Worm (Caenorhabditis elegans) whole organism, mixed stage, embryonic: ENCODE measurements around the gene mai-2.

Experiments
- mls-2 ChIP-seq: sonication (generic microtip); optimal IDR thresholded peaks from 2 replicates; lab custom pipeline; 2016; ENCODE audit warnings: mild to moderate bottlenecking, missing genetic modification characterization, moderate library complexity, missing compliant biosample characterization
- nhr-237 ChIP-seq: fragments of 150-350 bp; optimal IDR thresholded peaks from 2 replicates; lab custom pipeline; 2014; ENCODE audit warnings: missing biosample characterization, missing genetic modification characterization
- nhr-76 ChIP-seq: sonication (generic microtip); optimal IDR thresholded peaks from 2 replicates; lab custom pipeline; 2017; ENCODE audit warnings: missing biosample characterization, missing genetic modification characterization
- unc-39 ChIP-seq: fragments of 150-350 bp; optimal IDR thresholded peaks from 2 replicates; lab custom pipeline; 2014; ENCODE audit warnings: missing biosample characterization, missing genetic modification characterization
- unc-62 ChIP-seq: fragments of 150-350 bp; optimal IDR thresholded peaks from 2 replicates; lab custom pipeline; 2014; ENCODE audit warnings: missing biosample characterization, missing genetic modification reagents, missing genetic modification characterization
- ztf-11 ChIP-seq: fragments of 150-350 bp; optimal IDR thresholded peaks from 2 replicates; lab custom pipeline; 2014; ENCODE audit warnings: missing biosample characterization, missing genetic modification characterization

- no peak for TF ChIP-seq mls-2 (tag; lab: Kevin White, UChicago)
- no peak for TF ChIP-seq unc-39
- no peak for TF ChIP-seq nhr-237 (tag; lab: Kevin White, UChicago)
- TF ChIP-seq ztf-11 (tag; lab: Kevin White, UChicago) = no peak
- TF ChIP-seq nhr-76 (tag; lab: Kevin White, UChicago) = no peak
- no peak for TF ChIP-seq unc-62
Observed at ce11 chrIV:3418741-3419140, 33.0 kb downstream of the mai-2 start.
